Worm (Caenorhabditis elegans): Measurements from ENCODE around the gene K07E8.7.
"Not testable (repeated sequence)": the region's sequence is repeated elsewhere in the genome, so short reads cannot be mapped to it uniquely, and the experiment has no call there.

The K07E8.7 gene

DNA sequence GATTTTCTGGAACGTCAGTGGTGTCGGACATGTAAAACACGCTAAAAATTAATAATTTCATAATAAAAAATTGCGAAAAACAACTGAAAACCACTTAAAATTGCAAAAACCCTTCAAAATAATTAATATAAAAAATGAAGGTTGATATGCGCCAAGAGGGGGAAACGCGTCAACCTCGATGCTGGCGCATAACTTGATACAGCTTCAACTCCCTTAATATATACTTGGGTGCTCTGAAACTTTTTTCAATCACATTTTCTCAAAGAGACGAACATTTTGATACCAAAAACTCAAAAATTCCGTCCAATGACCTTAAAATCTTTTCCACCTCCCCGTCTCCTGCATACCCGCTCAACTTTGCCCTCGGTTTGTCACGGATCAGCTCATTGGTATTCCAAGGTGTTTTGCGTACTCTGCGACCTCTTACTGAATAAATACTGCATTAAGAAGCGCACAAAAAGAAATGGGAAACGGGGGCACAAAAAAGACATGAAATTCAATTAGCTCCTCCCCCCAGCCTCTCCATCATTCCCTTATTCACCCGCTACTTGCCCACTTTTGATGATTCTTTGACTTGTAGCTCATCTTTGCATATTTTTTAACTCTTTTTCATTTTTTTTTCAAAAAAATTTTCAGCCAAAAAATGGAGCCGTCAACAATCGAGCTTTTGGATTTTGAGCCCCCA lies at the start of gene K07E8.7, which contains the start of gene frpr-14:
TSS of gene K07E8.7 (minus strand) at position 47 of the 685 bp plus-strand sequence.
TSS of gene frpr-14 (plus strand) at position 635 of the 685 bp plus-strand sequence.
- TF ChIP-seq lim-6 (tag; optimal IDR thresholded peaks at IDR 0.05) (no peak), unc-42 (tag; optimal IDR thresholded peaks at IDR 0.05) (peak; percentile 27)

DNA sequence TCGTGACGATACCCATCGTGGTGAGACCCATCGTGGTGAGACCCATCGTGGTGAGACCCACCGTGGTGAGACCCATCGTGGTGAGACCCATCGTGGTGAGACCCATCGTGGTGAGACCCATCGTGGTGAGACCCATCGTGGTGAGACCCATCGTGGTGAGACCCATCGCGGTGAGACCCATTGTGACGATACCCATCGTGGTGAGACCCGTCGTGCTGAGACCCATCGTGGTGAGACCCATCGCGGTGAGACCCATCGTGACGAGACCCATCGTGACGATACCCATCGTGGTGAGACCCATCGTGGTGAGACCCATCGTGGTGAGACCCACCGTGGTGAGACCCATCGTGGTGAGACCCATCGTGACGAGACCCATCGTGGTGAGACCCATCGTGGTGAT lies 44.9 kb upstream of the K07E8.7 start:
- 0 out of 2 replicates have a peak, but pooled peaks have one; percentile 8 for TF ChIP-seq unc-3 (GFP tag; conservative IDR thresholded peaks at IDR 0.05)
- TF ChIP-seq unc-3 (tag; optimal IDR thresholded peaks at IDR 0.05) = not testable (repeated sequence)

DNA sequence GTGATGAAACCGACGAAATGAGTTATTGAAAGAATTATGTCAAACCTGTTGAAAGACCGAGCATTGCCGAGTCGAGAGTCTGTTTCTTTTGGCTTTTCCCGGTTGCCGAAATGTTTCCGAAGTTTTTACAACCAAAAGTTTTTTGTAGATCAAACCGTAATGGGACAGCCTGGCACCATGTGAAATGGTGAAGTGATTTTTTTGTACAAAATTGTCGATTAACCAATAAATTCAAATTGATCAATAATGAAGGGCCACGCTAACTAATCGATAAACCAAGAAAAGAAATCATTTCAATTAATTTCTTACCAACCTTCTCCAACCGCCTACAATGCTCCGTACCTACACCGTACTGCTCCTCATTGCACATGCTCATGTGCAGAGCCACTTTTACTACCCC lies 41.4 kb upstream of the K07E8.7 start, which contains the start of gene T02H6.3:
TSS of gene T02H6.3 (plus strand) at position 301 of the 400 bp plus-strand sequence.
- no peak for TF ChIP-seq syd-9 (tag; optimal IDR thresholded peaks at IDR 0.05)
- no peak for TF ChIP-seq tbx-7 (tag; optimal IDR thresholded peaks at IDR 0.05)
- no peak for TF ChIP-seq pqm-1 (tag; optimal IDR thresholded peaks at IDR 0.05)
- no peak for TF ChIP-seq ama-1 (optimal IDR thresholded peaks at IDR 0.05)
- no peak for TF ChIP-seq fkh-10 (GFP tag; optimal IDR thresholded peaks at IDR 0.05)

DNA sequence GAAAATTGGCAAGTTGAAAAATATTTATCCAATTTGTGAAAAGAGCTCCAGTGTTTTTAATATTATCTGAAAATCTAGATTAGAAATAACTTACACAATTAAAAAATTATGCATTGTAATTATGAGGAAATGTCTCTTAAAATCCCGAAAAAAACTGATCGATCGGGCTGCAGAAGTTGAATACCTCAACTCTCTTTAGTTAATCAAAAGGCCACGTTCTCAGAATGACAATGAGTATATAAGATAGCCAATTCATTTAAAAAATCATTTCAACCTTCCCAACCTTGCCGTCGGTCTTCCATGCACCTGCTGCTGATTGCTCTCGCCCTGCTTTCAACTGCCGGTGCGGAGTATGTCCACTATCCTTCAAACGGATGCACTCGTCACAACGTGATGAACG lies 39.6 kb upstream of the K07E8.7 start, which contains the start of gene T02H6.4:
TSS of gene T02H6.4 (plus strand) at position 301 of the 400 bp plus-strand sequence.
- TF ChIP-seq syd-9 (tag; optimal IDR thresholded peaks at IDR 0.05) = no peak
- TF ChIP-seq unc-3 (GFP tag; conservative IDR thresholded peaks at IDR 0.05) = no peak
- no peak for TF ChIP-seq unc-3 (tag; optimal IDR thresholded peaks at IDR 0.05)
- TF ChIP-seq eyg-1 (tag; optimal IDR thresholded peaks at IDR 0.05) = no peak
- TF ChIP-seq lim-6 (tag; optimal IDR thresholded peaks at IDR 0.05) = no peak
- TF ChIP-seq ceh-34 (tag; optimal IDR thresholded peaks at IDR 0.05) = no peak
- no peak for TF ChIP-seq tbx-7 (tag; optimal IDR thresholded peaks at IDR 0.05)
- no peak for TF ChIP-seq gmeb-2 (tag; optimal IDR thresholded peaks at IDR 0.05)
- no peak for TF ChIP-seq Y22D7AL.16 (tag; optimal IDR thresholded peaks at IDR 0.05)
- TF ChIP-seq ets-4 (tag; optimal IDR thresholded peaks at IDR 0.05) = no peak
- TF ChIP-seq ceh-9 (tag; optimal IDR thresholded peaks at IDR 0.05) = no peak
- TF ChIP-seq unc-86 (tag; optimal IDR thresholded peaks at IDR 0.05) = no peak
- no peak for TF ChIP-seq mec-3 (tag; optimal IDR thresholded peaks at IDR 0.05; ENCODE audit: borderline replicate concordance)
- TF ChIP-seq odd-2 (tag; optimal IDR thresholded peaks at IDR 0.05) = no peak

DNA sequence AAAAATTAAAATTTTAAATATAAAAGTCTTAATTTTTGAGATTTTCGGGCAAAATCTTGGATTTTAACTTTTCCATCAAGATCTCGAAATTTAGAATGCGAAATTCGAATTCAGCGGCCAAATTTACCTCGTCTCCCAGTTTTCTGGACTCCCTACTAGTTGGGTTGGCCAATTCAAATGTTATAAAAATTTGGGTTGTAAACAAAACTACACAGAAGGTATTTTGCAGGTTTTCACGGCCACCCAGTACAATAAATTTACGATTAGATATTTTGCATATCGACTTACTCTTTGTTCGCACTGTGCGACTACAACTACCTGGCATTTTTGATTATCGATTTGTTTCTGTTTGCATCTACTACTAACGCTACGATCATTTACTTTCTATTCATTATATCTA lies 34.6 kb upstream of the K07E8.7 start, which contains the start of gene T02H6.5:
TSS of gene T02H6.5 (plus strand) at position 301 of the 400 bp plus-strand sequence.
- TF ChIP-seq pax-1 (tag; optimal IDR thresholded peaks at IDR 0.05) (no peak), eyg-1 (tag; optimal IDR thresholded peaks at IDR 0.05) (no peak), nhr-11 (tag; optimal IDR thresholded peaks at IDR 0.05) (no peak), che-1 (tag; optimal IDR thresholded peaks at IDR 0.05) (no peak), pqm-1 (tag; optimal IDR thresholded peaks at IDR 0.05) (no peak), hlh-15 (tag; optimal IDR thresholded peaks at IDR 0.05) (no peak), hlh-13 (GFP tag; optimal IDR thresholded peaks at IDR 0.05) (no peak), nhr-232 (tag; optimal IDR thresholded peaks at IDR 0.05) (no peak), rnt-1 (tag; optimal IDR thresholded peaks at IDR 0.05) (no peak), ceh-31 (tag; optimal IDR thresholded peaks at IDR 0.05) (no peak), ceh-24 (tag; optimal IDR thresholded peaks at IDR 0.05) (no peak), ceh-45 (GFP tag; IDR thresholded peaks at IDR 0.05) (no peak), fkh-10 (GFP tag; optimal IDR thresholded peaks at IDR 0.05) (no peak), ceh-18 (tag; optimal IDR thresholded peaks at IDR 0.05) (no peak), nfya-1 (tag; optimal IDR thresholded peaks at IDR 0.05) (no peak), F13H6.1 (tag; optimal IDR thresholded peaks at IDR 0.05) (no peak), hlh-8 (tag; optimal IDR thresholded peaks at IDR 0.05) (no peak)

DNA sequence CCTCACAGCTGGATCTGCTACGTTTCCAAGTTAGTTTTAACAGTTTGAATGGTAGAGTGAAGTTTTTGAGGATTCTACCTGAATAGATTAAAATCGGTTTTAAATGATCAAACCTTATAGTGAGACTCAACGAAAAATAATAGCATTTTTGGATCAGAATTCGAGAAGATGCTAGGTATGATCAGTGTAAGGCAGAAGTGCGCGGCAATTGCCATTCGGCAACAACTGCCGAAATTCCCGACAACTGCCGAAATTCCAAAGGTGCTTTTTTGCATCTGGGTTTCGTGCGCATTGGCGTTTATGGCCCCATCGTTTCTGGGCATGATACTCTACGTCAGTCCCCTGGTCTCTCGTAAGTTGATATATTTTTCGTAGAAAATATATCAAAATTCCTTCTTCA lies 33.3 kb upstream of the K07E8.7 start, which contains the start of gene T02H6.6:
TSS of gene T02H6.6 (plus strand) at position 301 of the 400 bp plus-strand sequence.
- TF ChIP-seq ceh-24 (tag; optimal IDR thresholded peaks at IDR 0.05) = no peak
- TF ChIP-seq hlh-6 (tag; optimal IDR thresholded peaks at IDR 0.05) = no peak
- no peak for TF ChIP-seq dve-1 (tag; optimal IDR thresholded peaks at IDR 0.05)
- TF ChIP-seq dmd-4 (tag; optimal IDR thresholded peaks at IDR 0.05; ENCODE audit: borderline replicate concordance) = no peak
- no peak for TF ChIP-seq tbx-7 (tag; optimal IDR thresholded peaks at IDR 0.05)
- no peak for TF ChIP-seq ceh-6 (GFP tag; optimal IDR thresholded peaks at IDR 0.05)
- TF ChIP-seq elt-4 (tag; optimal IDR thresholded peaks at IDR 0.05) = no peak
- TF ChIP-seq gmeb-2 (tag; optimal IDR thresholded peaks at IDR 0.05) = no peak
- TF ChIP-seq ztf-16 (tag; optimal IDR thresholded peaks at IDR 0.05) = no peak
- no peak for TF ChIP-seq K02D7.2 (tag; optimal IDR thresholded peaks at IDR 0.05)
- TF ChIP-seq unc-3 (GFP tag; conservative IDR thresholded peaks at IDR 0.05) = no peak
- TF ChIP-seq unc-3 (tag; optimal IDR thresholded peaks at IDR 0.05) = no peak
- TF ChIP-seq zip-5 (tag; optimal IDR thresholded peaks at IDR 0.05) = no peak
- no peak for TF ChIP-seq ref-2 (tag; optimal IDR thresholded peaks at IDR 0.05)
- no peak for TF ChIP-seq ceh-34 (tag; optimal IDR thresholded peaks at IDR 0.05)
- no peak for TF ChIP-seq eyg-1 (tag; optimal IDR thresholded peaks at IDR 0.05)
- TF ChIP-seq fax-1 (tag; optimal IDR thresholded peaks at IDR 0.05) = no peak

Data from whole organism, late embryonic.